Fruit fly (Drosophila melanogaster) whole organism, prepupa: ENCODE data around the gene Sam-S.

ENCODE experiments used
- CG10631 ChIP-seq: fragments of 200-800 bp; sonication (Bioruptor generic); optimal IDR thresholded peaks from 2 replicates; lab custom pipeline; 2016; ENCODE audit warnings: missing biosample characterization, missing genetic modification characterization
- CG10669 ChIP-seq: fragments of 200-800 bp; sonication (Bioruptor generic); optimal IDR thresholded peaks from 3 replicates; lab custom pipeline; 2018; ENCODE audit warnings: missing biosample characterization, mild to moderate bottlenecking, missing genetic modification characterization, moderate library complexity
- CG11762 ChIP-seq: fragments of 200-800 bp; sonication (Bioruptor generic); optimal IDR thresholded peaks from 3 replicates; lab custom pipeline; 2016; ENCODE audit warnings: missing biosample characterization, missing genetic modification characterization; ENCODE audit not compliant: insufficient read depth
- CG11902 ChIP-seq: fragments of 200-800 bp; sonication (Bioruptor generic); optimal IDR thresholded peaks from 3 replicates; lab custom pipeline; 2016; ENCODE audit warnings: missing biosample characterization, missing genetic modification characterization
- CG1621 ChIP-seq: fragments of 200-800 bp; sonication (Bioruptor generic); optimal IDR thresholded peaks from 3 replicates; lab custom pipeline; 2018; ENCODE audit warnings: missing biosample characterization, mild to moderate bottlenecking, missing genetic modification characterization
- CG16779 ChIP-seq: fragments of 200-800 bp; sonication (Bioruptor generic); optimal IDR thresholded peaks from 3 replicates; lab custom pipeline; 2017; ENCODE audit warnings: missing biosample characterization, mild to moderate bottlenecking, missing genetic modification characterization
- CG32006 ChIP-seq: fragments of 200-800 bp; sonication (Bioruptor generic); optimal IDR thresholded peaks from 3 replicates; lab custom pipeline; 2017; ENCODE audit warnings: missing biosample characterization, mild to moderate bottlenecking, missing genetic modification characterization
- CG3919 ChIP-seq: fragments of 200-800 bp; sonication (Bioruptor generic); optimal IDR thresholded peaks from 3 replicates; lab custom pipeline; 2016; ENCODE audit warnings: missing biosample characterization, missing genetic modification characterization
- CG6163 ChIP-seq: fragments of 200-800 bp; sonication (Bioruptor generic); IDR thresholded peaks from 3 replicates; pipeline ENCODE4 v1.3.6; 2022; ENCODE audit warnings: missing biosample characterization, missing genetic modification characterization
- CG6276 ChIP-seq: fragments of 200-800 bp; sonication (Bioruptor generic); optimal IDR thresholded peaks from 2 replicates; lab custom pipeline; 2017; ENCODE audit warnings: missing biosample characterization, mild to moderate bottlenecking, missing genetic modification characterization
- CG6792 ChIP-seq: fragments of 200-800 bp; sonication (Bioruptor generic); optimal IDR thresholded peaks from 3 replicates; lab custom pipeline; 2016; ENCODE audit warnings: missing biosample characterization, missing genetic modification characterization
- CG6808 ChIP-seq: fragments of 200-800 bp; sonication (Bioruptor generic); optimal IDR thresholded peaks from 3 replicates; lab custom pipeline; 2017; ENCODE audit warnings: missing biosample characterization, missing genetic modification characterization, mild to moderate bottlenecking, moderate library complexity, missing genetic modification reagents
- CG6854 ChIP-seq: fragments of 200-800 bp; sonication (Bioruptor generic); optimal IDR thresholded peaks from 2 replicates; lab custom pipeline; 2017; ENCODE audit warnings: missing biosample characterization, mild to moderate bottlenecking, missing genetic modification characterization
- CG8319 ChIP-seq: fragments of 200-800 bp; sonication (Bioruptor generic); optimal IDR thresholded peaks from 3 replicates; lab custom pipeline; 2016; ENCODE audit warnings: missing biosample characterization, missing genetic modification characterization
- CG9139 ChIP-seq: fragments of 200-800 bp; sonication (Bioruptor generic); optimal IDR thresholded peaks from 3 replicates; lab custom pipeline; 2017; ENCODE audit warnings: missing biosample characterization, mild to moderate bottlenecking, missing genetic modification characterization
- Eip75B ChIP-seq: fragments of 200-800 bp; sonication (Bioruptor generic); optimal IDR thresholded peaks from 3 replicates; lab custom pipeline; 2016; ENCODE audit warnings: missing biosample characterization, missing genetic modification characterization
- Eip78C ChIP-seq: fragments of 200-800 bp; sonication (Bioruptor generic); peaks from one replicate; lab custom pipeline; 2016; ENCODE audit warnings: missing biosample characterization, missing genetic modification characterization
- Ets96B ChIP-seq: fragments of 200-800 bp; optimal IDR thresholded peaks from 2 replicates; lab custom pipeline; 2019; ENCODE audit warnings: missing biosample characterization, mild to moderate bottlenecking, missing genetic modification characterization, moderate library complexity
- Hr4 ChIP-seq: fragments of 200-800 bp; sonication (Bioruptor generic); optimal IDR thresholded peaks from 3 replicates; lab custom pipeline; 2016; ENCODE audit warnings: missing biosample characterization, missing genetic modification characterization
- Lpt ChIP-seq: fragments of 200-800 bp; sonication (Bioruptor generic); optimal IDR thresholded peaks from 3 replicates; lab custom pipeline; 2016; ENCODE audit warnings: missing biosample characterization, missing genetic modification characterization
- achi ChIP-seq: fragments of 200-800 bp; sonication (Bioruptor generic); optimal IDR thresholded peaks from 3 replicates; lab custom pipeline; 2016; ENCODE audit warnings: missing biosample characterization, missing genetic modification characterization
- acj6 ChIP-seq: fragments of 200-800 bp; sonication (Bioruptor generic); optimal IDR thresholded peaks from 3 replicates; lab custom pipeline; 2016; ENCODE audit warnings: missing biosample characterization, missing genetic modification characterization
- cyc ChIP-seq: fragments of 200-800 bp; sonication (Bioruptor generic); optimal IDR thresholded peaks from 3 replicates; lab custom pipeline; 2016; ENCODE audit warnings: missing biosample characterization, missing genetic modification characterization
- eg ChIP-seq: fragments of 200-800 bp; sonication (Bioruptor generic); IDR thresholded peaks from 3 replicates; pipeline ENCODE4 v1.3.6; 2022; ENCODE audit warnings: missing biosample characterization, missing genetic modification characterization
- fd59A ChIP-seq: fragments of 200-800 bp; sonication (Bioruptor generic); optimal IDR thresholded peaks from 2 replicates; lab custom pipeline; 2017; ENCODE audit warnings: missing biosample characterization, mild to moderate bottlenecking, missing genetic modification characterization, missing genetic modification reagents
- fd85E ChIP-seq: fragments of 200-800 bp; sonication (Bioruptor generic); optimal IDR thresholded peaks from 3 replicates; lab custom pipeline; 2016; ENCODE audit warnings: missing biosample characterization, missing genetic modification characterization
- fkh ChIP-seq: fragments of 200-800 bp; sonication (Bioruptor generic); optimal IDR thresholded peaks from 3 replicates; lab custom pipeline; 2017; ENCODE audit warnings: missing biosample characterization, mild to moderate bottlenecking, missing genetic modification characterization, moderate library complexity
- lz ChIP-seq: fragments of 200-800 bp; sonication (Bioruptor generic); optimal IDR thresholded peaks from 3 replicates; lab custom pipeline; 2016; ENCODE audit warnings: missing biosample characterization, missing genetic modification characterization
- pdm3 ChIP-seq: fragments of 200-800 bp; sonication (Bioruptor generic); optimal IDR thresholded peaks from 3 replicates; lab custom pipeline; 2016; ENCODE audit warnings: missing biosample characterization, missing genetic modification characterization
- spab ChIP-seq: fragments of 200-800 bp; sonication (Bioruptor generic); optimal IDR thresholded peaks from 2 replicates; lab custom pipeline; 2017; ENCODE audit warnings: missing biosample characterization, mild to moderate bottlenecking, missing genetic modification characterization, missing genetic modification reagents
- ss ChIP-seq, 2 experiments: fragments of 200-800 bp; sonication (Bioruptor generic); optimal IDR thresholded peaks; 2 replicates in 1 of 2; 3 replicates in 1 of 2; lab custom pipeline; 2017 to 2018; ENCODE audit warnings: mild to moderate bottlenecking in 2 of 2, missing biosample characterization in 2 of 2, missing genetic modification characterization in 2 of 2, moderate library complexity in 1 of 2
- svp ChIP-seq: fragments of 200-800 bp; sonication (Bioruptor generic); peaks from one replicate; lab custom pipeline; 2016; ENCODE audit warnings: missing biosample characterization, missing genetic modification characterization
- topi ChIP-seq: fragments of 200-800 bp; sonication (Bioruptor generic); optimal IDR thresholded peaks from 3 replicates; lab custom pipeline; 2016; ENCODE audit warnings: missing biosample characterization, missing genetic modification characterization

Gene Sam-S

dm6 chr2L:72752-73435, 33.8 kb upstream of the Sam-S start (continued):
- TF ChIP-seq CG3919 = peak; percentile 40
- peak; percentile 59 for TF ChIP-seq Eip78C (GFP tag; lab: Kevin White, UChicago)
- no peak for TF ChIP-seq fd85E (GFP tag; lab: Kevin White, UChicago)
- peak; percentile 35 for TF ChIP-seq cyc (GFP tag; lab: Kevin White, UChicago)
- no peak for TF ChIP-seq CG9139 (GFP tag; lab: Kevin White, UChicago)
- TF ChIP-seq CG6276 (GFP tag; lab: Kevin White, UChicago) = no peak
- TF ChIP-seq CG10669 (GFP tag; lab: Kevin White, UChicago) = no peak
- TF ChIP-seq Lpt = no peak
- no peak for TF ChIP-seq Hr4 (GFP tag; lab: Kevin White, UChicago)
- TF ChIP-seq lz (GFP tag; lab: Kevin White, UChicago) = peak; percentile 54
- no peak for TF ChIP-seq spab (GFP tag; lab: Kevin White, UChicago)
- peak; percentile 67 for TF ChIP-seq CG6163 (GFP tag; lab: Robert Waterston, UW)
- TF ChIP-seq achi (GFP tag; lab: Kevin White, UChicago) = peak; percentile 90
- no peak for TF ChIP-seq CG16779 (tag; lab: Kevin White, UChicago)
- TF ChIP-seq svp (GFP tag; lab: Kevin White, UChicago) = peak; percentile 69
- no peak for TF ChIP-seq CG1621 (tag; lab: Kevin White, UChicago)
- no peak for TF ChIP-seq Ets96B (tag; lab: Kevin White, UChicago)
- TF ChIP-seq fd59A (GFP tag; lab: Kevin White, UChicago) = no peak

dm6 chr2L:73760-74388, 32.8 kb upstream of the Sam-S start:
- peak; percentile 58 for TF ChIP-seq fkh
- TF ChIP-seq CG3919 = no peak
- TF ChIP-seq CG6808 (GFP tag; lab: Kevin White, UChicago) = peak; percentile 12
- no peak for TF ChIP-seq CG1621 (tag; lab: Kevin White, UChicago)
- peak; percentile 79 for TF ChIP-seq Eip78C (GFP tag; lab: Kevin White, UChicago)
- TF ChIP-seq fd85E (GFP tag; lab: Kevin White, UChicago) = no peak
- TF ChIP-seq lz (GFP tag; lab: Kevin White, UChicago) = no peak
- TF ChIP-seq CG6792 (GFP tag; lab: Kevin White, UChicago) = no peak
- TF ChIP-seq achi (GFP tag; lab: Kevin White, UChicago) = no peak
- no peak for TF ChIP-seq CG6854
- no peak for TF ChIP-seq spab (GFP tag; lab: Kevin White, UChicago)
- no peak for TF ChIP-seq topi (GFP tag; lab: Kevin White, UChicago)
- no peak for TF ChIP-seq eg (GFP tag; lab: Robert Waterston, UW)
- no peak for TF ChIP-seq pdm3 (GFP tag; lab: Kevin White, UChicago)
- no peak for TF ChIP-seq CG10631 (GFP tag; lab: Kevin White, UChicago)
- TF ChIP-seq svp (GFP tag; lab: Kevin White, UChicago) = peak; percentile 79
- TF ChIP-seq CG8319 (GFP tag; lab: Kevin White, UChicago) = no peak
- peak in 1 of 2 experiments; percentile 18 for TF ChIP-seq ss (GFP tag; optimal IDR thresholded peaks at IDR 0.05; lab: Kevin White, UChicago)

dm6 chr2L:76048-76447, 30.7 kb upstream of the Sam-S start, which contains the start of gene CG11374:
CG11374 (plus strand) TSS chr2L:76348.
- no peak for TF ChIP-seq CG11902 (GFP tag; lab: Kevin White, UChicago)
- TF ChIP-seq cyc (GFP tag; lab: Kevin White, UChicago) = no peak
- TF ChIP-seq CG11762 (GFP tag; lab: Kevin White, UChicago) = no peak
- TF ChIP-seq CG32006 = no peak

dm6 chr2L:78828-79227, 27.9 kb upstream of the Sam-S start:
- TF ChIP-seq CG11902 (GFP tag; lab: Kevin White, UChicago) = no peak
- no peak for TF ChIP-seq acj6 (GFP tag; lab: Kevin White, UChicago)
- peak; percentile 69 for TF ChIP-seq Eip78C (GFP tag; lab: Kevin White, UChicago)
- no peak for TF ChIP-seq lz (GFP tag; lab: Kevin White, UChicago)
- TF ChIP-seq Eip75B (GFP tag; lab: Kevin White, UChicago) = no peak
